Worm (Caenorhabditis elegans) whole organism, L4 larva: ENCODE measurements around the gene twk-49.
A peak's percentile ranks its signal among the peaks of the same experiment; 100 is the strongest.

ENCODE experiments used
- D1046.2 ChIP-seq: fragments of 200-800 bp; sonication (Bioruptor generic); IDR thresholded peaks from 2 replicates; pipeline ENCODE4 v1.3.6; 2022; ENCODE audit warnings: missing genetic modification characterization, missing compliant biosample characterization
- F37D6.2 ChIP-seq: sonication (generic microtip); optimal IDR thresholded peaks from 2 replicates; lab custom pipeline; 2016; ENCODE audit warnings: mild to moderate bottlenecking, missing genetic modification characterization, missing compliant biosample characterization
- T20F7.1 ChIP-seq: fragments of 200-800 bp; sonication (Bioruptor generic); optimal IDR thresholded peaks from 2 replicates; lab custom pipeline; 2018; ENCODE audit warnings: mild to moderate bottlenecking, missing genetic modification characterization, missing compliant biosample characterization
- Y105C5A.15 ChIP-seq: fragments of 200-800 bp; sonication (Bioruptor generic); IDR thresholded peaks from 2 replicates; pipeline ENCODE4 v1.3.6; 2022; ENCODE audit warnings: missing genetic modification characterization, missing compliant biosample characterization
- aha-1 ChIP-seq: fragments of 150-350 bp; peaks from one replicate; lab custom pipeline; 2014; ENCODE audit warnings: missing biosample characterization, missing genetic modification characterization
- daf-12 ChIP-seq: fragments of 150-350 bp; optimal IDR thresholded peaks from 2 replicates; lab custom pipeline; 2014; ENCODE audit warnings: missing biosample characterization, missing genetic modification reagents, missing genetic modification characterization
- daf-19 ChIP-seq: fragments of 200-800 bp; sonication (Bioruptor generic); conservative IDR thresholded peaks from 2 replicates; pipeline ENCODE4 v1.3.6; 2022; ENCODE audit warnings: missing genetic modification characterization, missing compliant biosample characterization
- dmd-6 ChIP-seq: fragments of 200-800 bp; sonication (Bioruptor generic); IDR thresholded peaks from 2 replicates; pipeline ENCODE4 v1.3.6; 2022; ENCODE audit warnings: missing genetic modification reagents, missing genetic modification characterization, missing compliant biosample characterization
- dpl-1 ChIP-seq: fragments of 150-350 bp; optimal IDR thresholded peaks from 2 replicates; lab custom pipeline; 2014; ENCODE audit warnings: missing biosample characterization, missing genetic modification reagents, missing genetic modification characterization
- dve-1 ChIP-seq: sonication (generic microtip); optimal IDR thresholded peaks from 2 replicates; lab custom pipeline; 2017; ENCODE audit warnings: antibody characterized with exemption, mild to moderate bottlenecking, missing genetic modification characterization, missing compliant biosample characterization; ENCODE audit not compliant: insufficient read depth
- gei-8 ChIP-seq: fragments of 200-800 bp; sonication (Bioruptor generic); optimal IDR thresholded peaks from 2 replicates; lab custom pipeline; 2018; ENCODE audit warnings: mild to moderate bottlenecking, missing genetic modification characterization, missing compliant biosample characterization
- hlh-30 ChIP-seq: sonication (generic microtip); optimal IDR thresholded peaks from 2 replicates; lab custom pipeline; 2017; ENCODE audit warnings: antibody characterized with exemption, mild to moderate bottlenecking, missing genetic modification characterization, missing compliant biosample characterization; ENCODE audit not compliant: insufficient read depth
- hmg-1.1 ChIP-seq: fragments of 200-800 bp; sonication (Bioruptor generic); IDR thresholded peaks from 2 replicates; pipeline ENCODE4 v1.3.6; 2022; ENCODE audit warnings: missing genetic modification reagents, missing genetic modification characterization, missing compliant biosample characterization
- jun-1 ChIP-seq: fragments of 150-350 bp; optimal IDR thresholded peaks from 2 replicates; lab custom pipeline; 2014; ENCODE audit warnings: missing biosample characterization, missing genetic modification reagents, missing genetic modification characterization
- lsy-2 ChIP-seq, 2 experiments: fragments of 150-350 bp in 1 of 2; sonication (generic microtip) in 1 of 2; optimal IDR thresholded peaks; 2 replicates each; lab custom pipeline; 2014 to 2017; ENCODE audit warnings: missing biosample characterization in 2 of 2, missing genetic modification characterization in 2 of 2
- madf-9 ChIP-seq: fragments of 200-800 bp; sonication (Bioruptor generic); conservative IDR thresholded peaks from 2 replicates; pipeline ENCODE4 v1.3.6; 2022; ENCODE audit warnings: missing genetic modification reagents, missing genetic modification characterization, missing compliant biosample characterization
- mdl-1 ChIP-seq, 2 experiments: fragments of 150-350 bp in 1 of 2; sonication (generic microtip) in 1 of 2; optimal IDR thresholded peaks; 2 replicates each; lab custom pipeline; 2014 to 2017; ENCODE audit warnings: missing biosample characterization in 2 of 2, missing genetic modification characterization in 2 of 2
- mdt-29 ChIP-seq: fragments of 200-800 bp; sonication (Bioruptor generic); IDR thresholded peaks from 2 replicates; pipeline ENCODE4 v1.3.6; 2022; ENCODE audit warnings: missing genetic modification reagents, missing genetic modification characterization, missing compliant biosample characterization
- mep-1 ChIP-seq: fragments of 150-350 bp; sonication (generic microtip); optimal IDR thresholded peaks from 3 replicates; lab custom pipeline; 2014; ENCODE audit warnings: missing biosample characterization, missing genetic modification characterization
- mxl-2 ChIP-seq: fragments of 200-800 bp; sonication (Bioruptor generic); conservative IDR thresholded peaks from 2 replicates; pipeline ENCODE4 v1.3.6; 2022; ENCODE audit warnings: missing genetic modification reagents, missing genetic modification characterization, missing compliant biosample characterization
- mxl-3 ChIP-seq: fragments of 200-800 bp; sonication (Bioruptor generic); optimal IDR thresholded peaks from 2 replicates; lab custom pipeline; 2018; ENCODE audit warnings: mild to moderate bottlenecking, missing genetic modification characterization, missing compliant biosample characterization
- nhr-102 ChIP-seq: sonication (generic microtip); optimal IDR thresholded peaks from 2 replicates; lab custom pipeline; 2016; ENCODE audit warnings: mild to moderate bottlenecking, missing genetic modification characterization, moderate library complexity, missing compliant biosample characterization
- nhr-11 ChIP-seq: fragments of 150-350 bp; optimal IDR thresholded peaks from 2 replicates; lab custom pipeline; 2014; ENCODE audit warnings: missing biosample characterization, missing genetic modification characterization
- nhr-28 ChIP-seq: fragments of 150-350 bp; optimal IDR thresholded peaks from 2 replicates; lab custom pipeline; 2014; ENCODE audit warnings: missing biosample characterization, missing genetic modification characterization
- nhr-6 ChIP-seq: fragments of 150-350 bp; optimal IDR thresholded peaks from 2 replicates; lab custom pipeline; 2014; ENCODE audit warnings: missing biosample characterization, missing genetic modification characterization
- nhr-77 ChIP-seq: fragments of 150-350 bp; optimal IDR thresholded peaks from 2 replicates; lab custom pipeline; 2014; ENCODE audit warnings: missing biosample characterization, missing genetic modification characterization
- pha-4 ChIP-seq, 2 experiments: fragments of 150-350 bp in 1 of 2; fragments of 200-800 bp in 1 of 2; sonication (Bioruptor generic) in 1 of 2; IDR thresholded peaks in 1 of 2; optimal IDR thresholded peaks in 1 of 2; 2 replicates each; pipeline versions ENCODE4 v1.3.6 to Lab custom; 2014 to 2022; ENCODE audit warnings: missing genetic modification characterization in 2 of 2, missing genetic modification reagents in 2 of 2, missing biosample characterization in 1 of 2, missing compliant biosample characterization in 1 of 2
- php-3 ChIP-seq: fragments of 200-800 bp; sonication (Bioruptor generic); IDR thresholded peaks from 2 replicates; pipeline ENCODE4 v1.3.6; 2022; ENCODE audit warnings: missing genetic modification reagents, missing genetic modification characterization, missing compliant biosample characterization
- pqm-1 ChIP-seq: sonication (generic microtip); optimal IDR thresholded peaks from 2 replicates; lab custom pipeline; 2017; ENCODE audit warnings: missing biosample characterization, missing genetic modification characterization
- rbr-2 ChIP-seq: sonication (generic microtip); optimal IDR thresholded peaks from 2 replicates; lab custom pipeline; 2016; ENCODE audit warnings: missing genotype, missing genetic modification characterization, missing compliant biosample characterization
- snpc-1.2 ChIP-seq: fragments of 200-800 bp; sonication (Bioruptor generic); IDR thresholded peaks from 2 replicates; pipeline ENCODE4 v1.3.6; 2022; ENCODE audit warnings: missing genetic modification reagents, missing genetic modification characterization, missing compliant biosample characterization
- unc-39 ChIP-seq: sonication (generic microtip); optimal IDR thresholded peaks from 2 replicates; lab custom pipeline; 2017; ENCODE audit warnings: missing biosample characterization, missing genetic modification characterization
- unc-62 ChIP-seq, 3 experiments: fragments of 150-350 bp in 1 of 3; sonication (generic microtip); optimal IDR thresholded peaks in 2 of 3; peaks in 1 of 3; 1 replicate in 1 of 3; 2 replicates in 2 of 3; lab custom pipeline; 2014 to 2017; ENCODE audit warnings: missing biosample characterization in 3 of 3, missing genetic modification characterization in 3 of 3, missing genetic modification reagents in 3 of 3, missing genotype in 1 of 3

twk-49 gene

ce11 chrII:6470985-6471384, 28.0 kb downstream of the twk-49 start, which contains the start of gene dgk-5 (continued):
- no peak for TF ChIP-seq lsy-2 (tag; optimal IDR thresholded peaks at IDR 0.05; lab: Kevin White, UChicago)

ce11 chrII:6469340-6469739, 29.6 kb downstream of the twk-49 start:
- no peak for TF ChIP-seq D1046.2 (GFP tag; lab: Robert Waterston, UW)
- no peak for TF ChIP-seq F37D6.2 (tag; lab: Kevin White, UChicago)
- no peak for TF ChIP-seq madf-9 (GFP tag; lab: Robert Waterston, UW)
- TF ChIP-seq pqm-1 (tag; lab: Kevin White, UChicago) = peak; percentile 39
- no peak for TF ChIP-seq mdt-29 (GFP tag; lab: Robert Waterston, UW)
- TF ChIP-seq daf-19 = no peak
- peak; percentile 82 for TF ChIP-seq aha-1
- peak; percentile 34 for TF ChIP-seq nhr-28 (tag; lab: Kevin White, UChicago)
- TF ChIP-seq, all 104 proteins: peak for 3

- no peak for TF ChIP-seq daf-12 (tag; lab: Kevin White, UChicago)
- no peak for TF ChIP-seq mxl-2 (GFP tag; lab: Robert Waterston, UW)
- no peak for TF ChIP-seq jun-1 (tag; lab: Kevin White, UChicago)
- TF ChIP-seq mdl-1 (tag; optimal IDR thresholded peaks at IDR 0.05; lab: Kevin White, UChicago) = no peak
- TF ChIP-seq dmd-6 (GFP tag; lab: Robert Waterston, UW) = no peak
- no peak for TF ChIP-seq php-3 (GFP tag; lab: Robert Waterston, UW)
- no peak for TF ChIP-seq dve-1 (tag; lab: Kevin White, UChicago)
Observed at ce11 chrII:6454671-6455070, 44.3 kb downstream of the twk-49 start, which contains the start of gene aptf-1. aptf-1 (plus strand) TSS chrII:6454971.

- TF ChIP-seq mdl-1 (tag; optimal IDR thresholded peaks at IDR 0.05; lab: Kevin White, UChicago) (peak in 1 of 2 experiments; percentile 53), pha-4 (GFP tag; IDR thresholded peaks at IDR 0.05; lab: Robert Waterston, UW) (no peak), pha-4 (tag; optimal IDR thresholded peaks at IDR 0.05; lab: Kevin White, UChicago) (peak; percentile 67), nhr-28 (tag; lab: Kevin White, UChicago) (peak; percentile 71), nhr-6 (peak; percentile 47), daf-19 (0 out of 2 replicates have a peak, but pooled peaks have one; percentile 9), dpl-1 (GFP tag; lab: Kevin White, UChicago) (peak; percentile 54), Y105C5A.15 (GFP tag; lab: Robert Waterston, UW) (no peak), rbr-2 (tag; lab: Kevin White, UChicago) (peak; percentile 37), gei-8 (GFP tag; lab: Kevin White, UChicago) (no peak), hlh-30 (tag; lab: Kevin White, UChicago) (peak; percentile 84), hmg-1.1 (GFP tag; lab: Robert Waterston, UW) (peak; percentile 46; the same call in 1 of the 2 replicates), mep-1 (no peak), lsy-2 (tag; optimal IDR thresholded peaks at IDR 0.05; lab: Kevin White, UChicago) (peak in 1 of 2 experiments; percentile 83), nhr-77 (no peak), nhr-11 (peak; percentile 42), T20F7.1 (GFP tag; lab: Kevin White, UChicago) (peak; percentile 38), dve-1 (tag; lab: Kevin White, UChicago) (no peak), mxl-3 (GFP tag; lab: Kevin White, UChicago) (peak; percentile 91), nhr-102 (tag; lab: Kevin White, UChicago) (no peak), snpc-1.2 (GFP tag; lab: Robert Waterston, UW) (no peak)
Observed at ce11 chrII:6453341-6453806, 45.6 kb downstream of the twk-49 start, which contains the start of gene atg-16.2. atg-16.2 (minus strand) TSS chrII:6453391.

ce11 chrII:6449656-6450055, 49.3 kb downstream of the twk-49 start, which contains the start of gene nhr-22:
nhr-22 (minus strand) TSS chrII:6449792.
- no peak for TF ChIP-seq jun-1 (tag; lab: Kevin White, UChicago)
- peak; percentile 54 for TF ChIP-seq mxl-3 (GFP tag; lab: Kevin White, UChicago)
- no peak for TF ChIP-seq Y105C5A.15 (GFP tag; lab: Robert Waterston, UW)
- TF ChIP-seq pqm-1 (tag; lab: Kevin White, UChicago) = peak; percentile 28
- no peak for TF ChIP-seq daf-19
- TF ChIP-seq unc-39 = no peak
- TF ChIP-seq nhr-28 (tag; lab: Kevin White, UChicago) = peak; percentile 60
- TF ChIP-seq unc-62 (GFP tag; optimal IDR thresholded peaks at IDR 0.05 in 1 of 2; lab: Kevin White, UChicago) = no peak
- TF ChIP-seq unc-62 (tag; optimal IDR thresholded peaks at IDR 0.05; lab: Kevin White, UChicago) = no peak
- TF ChIP-seq hmg-1.1 (GFP tag; lab: Robert Waterston, UW) = no peak
- TF ChIP-seq, all 104 proteins: peak for 3
